Worm (Caenorhabditis elegans) whole organism, midembryonic: ENCODE measurements around the gene srh-24.

Experiments
- T22C8.4 ChIP-seq: fragments of 200-800 bp; sonication (Bioruptor generic); IDR thresholded peaks from 2 replicates; pipeline ENCODE4 v1.3.6; 2022; ENCODE audit warnings: missing genetic modification characterization, missing compliant biosample characterization
- cog-1 ChIP-seq: sonication (generic microtip); optimal IDR thresholded peaks from 2 replicates; lab custom pipeline; 2016; ENCODE audit warnings: missing genetic modification characterization, missing compliant biosample characterization
- flt-1 ChIP-seq: fragments of 200-800 bp; sonication (Bioruptor generic); IDR thresholded peaks from 2 replicates; pipeline ENCODE4 v1.3.6; 2022; ENCODE audit warnings: missing genetic modification characterization, missing compliant biosample characterization
- klf-2 ChIP-seq: fragments of 200-800 bp; sonication (Bioruptor generic); conservative IDR thresholded peaks from 2 replicates; pipeline ENCODE4 v1.3.6; 2022; ENCODE audit warnings: missing genetic modification reagents, missing genetic modification characterization, missing compliant biosample characterization
- ref-1 ChIP-seq: fragments of 200-800 bp; sonication (Bioruptor generic); conservative IDR thresholded peaks from 2 replicates; pipeline ENCODE4 v1.3.6; 2022; ENCODE audit warnings: missing genetic modification reagents, missing genetic modification characterization, missing compliant biosample characterization
- ztf-29 ChIP-seq: fragments of 200-800 bp; sonication (Bioruptor generic); IDR thresholded peaks from 2 replicates; pipeline ENCODE4 v1.3.6; 2022; ENCODE audit warnings: missing genetic modification reagents, missing genetic modification characterization, missing compliant biosample characterization

DNA sequence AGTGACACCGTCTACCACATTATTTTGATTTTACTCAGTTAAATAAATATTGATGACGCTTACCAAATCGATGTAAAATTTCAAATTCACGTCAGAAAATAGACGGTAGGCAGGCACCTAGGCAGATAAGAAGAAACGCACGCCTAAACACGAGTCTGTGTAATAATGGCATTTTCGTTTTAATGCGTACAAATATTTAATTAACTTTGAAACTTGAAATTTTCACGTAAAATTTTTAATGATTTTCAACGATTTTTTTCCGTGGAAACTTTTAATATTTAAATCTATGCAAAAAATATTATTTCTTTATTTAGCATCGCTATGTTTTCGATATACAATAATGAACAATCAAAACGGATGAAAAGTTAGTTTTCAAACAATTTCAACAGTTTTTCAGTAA is 29.6 kb downstream of the srh-24 start, which contains the start of gene C06B3.16:
- TF ChIP-seq T22C8.4 (GFP tag; lab: Robert Waterston, UW) (no peak), flt-1 (GFP tag; lab: Robert Waterston, UW) (no peak), klf-2 (no peak), cog-1 (tag; lab: Kevin White, UChicago) (no peak), ref-1 (GFP tag; lab: Robert Waterston, UW) (no peak), ztf-29 (GFP tag; lab: Robert Waterston, UW) (no peak)
